Worm (Caenorhabditis elegans) whole organism, L4/young adult: ENCODE data around the gene C06E4.2.
"Not testable (repeated sequence)": the region's sequence is repeated elsewhere in the genome, so short reads cannot be mapped to it uniquely, and the experiment has no call there.

Source experiments
- dao-5 ChIP-seq: sonication (generic microtip); optimal IDR thresholded peaks from 2 replicates; lab custom pipeline; 2016; ENCODE audit warnings: missing genotype, missing genetic modification characterization, moderate library complexity, missing compliant biosample characterization
- him-1 ChIP-seq: sonication (generic microtip); optimal IDR thresholded peaks from 2 replicates; lab custom pipeline; 2016; ENCODE audit warnings: missing genotype, missing genetic modification reagents, missing genetic modification characterization, missing compliant biosample characterization

DNA sequence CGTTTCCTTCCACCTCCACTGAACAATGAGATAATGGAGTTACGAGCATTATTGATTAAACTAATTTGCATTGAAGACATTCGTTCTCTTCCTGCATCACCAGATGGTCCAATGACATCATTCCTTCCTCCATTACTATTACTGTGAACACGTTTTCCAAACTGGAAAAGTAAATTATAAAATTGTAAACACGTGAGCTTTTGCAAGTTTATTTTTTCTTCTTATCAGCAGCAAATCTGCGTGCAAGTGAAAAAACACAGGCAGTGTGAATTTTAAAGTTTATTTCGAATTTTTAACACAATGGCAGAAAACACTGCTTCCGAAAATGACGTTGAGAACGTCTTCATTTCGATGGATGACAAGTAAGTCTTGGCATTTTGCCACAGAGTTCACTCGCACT, 29.5 kb upstream of the C06E4.2 start, which contains the start of gene D2024.1:
- not testable (repeated sequence) for TF ChIP-seq him-1, dao-5 (tag; lab: Kevin White, UChicago)
